Worm (Caenorhabditis elegans): ENCODE measurements around the gene msd-4.

- TF ChIP-seq ttx-3 (tag; optimal IDR thresholded peaks at IDR 0.05), result no peak
- no peak for TF ChIP-seq ama-1 (optimal IDR thresholded peaks at IDR 0.05)
- no peak for TF ChIP-seq ztf-16 (tag; optimal IDR thresholded peaks at IDR 0.05)
- TF ChIP-seq tbx-2 (tag; optimal IDR thresholded peaks at IDR 0.05), result no peak
- TF ChIP-seq mec-3 (tag; optimal IDR thresholded peaks at IDR 0.05; ENCODE audit: borderline replicate concordance), result no peak
- TF ChIP-seq ceh-34 (tag; optimal IDR thresholded peaks at IDR 0.05), result no peak
- TF ChIP-seq madf-2 (tag; optimal IDR thresholded peaks at IDR 0.05), result no peak
- no peak for TF ChIP-seq hlh-30 (tag; optimal IDR thresholded peaks at IDR 0.05; ENCODE audit: insufficient read depth)
- TF ChIP-seq ceh-2 (tag; optimal IDR thresholded peaks at IDR 0.05), result no peak
- TF ChIP-seq gmeb-2 (tag; optimal IDR thresholded peaks at IDR 0.05), result no peak
Observed at ce11 chrIII:4844327-4844726, 24.2 kb downstream of the msd-4 start, which contains the start of the genes clec-157 and fkh-5.
